Worm (Caenorhabditis elegans): ENCODE measurements around the gene R02F11.9.

ce11 chrV:4754684-4755211, 32.5 kb upstream of the R02F11.9 start:
- TF ChIP-seq him-1 (tag; optimal IDR thresholded peaks at IDR 0.05) = no peak
- no peak for TF ChIP-seq dao-5 (tag; optimal IDR thresholded peaks at IDR 0.05)
- no peak for TF ChIP-seq W03F9.2 (tag; optimal IDR thresholded peaks at IDR 0.05)

Measured in whole organism, L4/young adult.